Worm (Caenorhabditis elegans) whole organism, mixed stage, embryonic: ENCODE results near the gene str-263.
"Not testable (repeated sequence)": the region's sequence is repeated elsewhere in the genome, so short reads cannot be mapped to it uniquely, and the experiment has no call there.

Source experiments
- M03D4.4 ChIP-seq: sonication (generic microtip); optimal IDR thresholded peaks from 2 replicates; lab custom pipeline; 2017; ENCODE audit warnings: mild to moderate bottlenecking, missing genetic modification characterization, missing compliant biosample characterization
- bed-3 ChIP-seq: fragments of 200-800 bp; sonication (Bioruptor generic); optimal IDR thresholded peaks from 3 replicates; lab custom pipeline; 2018; ENCODE audit warnings: mild to moderate bottlenecking, missing genetic modification characterization, moderate library complexity, missing compliant biosample characterization
- blmp-1 ChIP-seq: fragments of 150-350 bp; optimal IDR thresholded peaks from 2 replicates; lab custom pipeline; 2014; ENCODE audit warnings: missing biosample characterization, missing genetic modification characterization
- ceh-39 ChIP-seq: fragments of 150-350 bp; optimal IDR thresholded peaks from 2 replicates; lab custom pipeline; 2014; ENCODE audit warnings: missing biosample characterization, missing genetic modification characterization
- ceh-83 ChIP-seq: fragments of 200-800 bp; sonication (Bioruptor generic); optimal IDR thresholded peaks from 2 replicates; lab custom pipeline; 2018; ENCODE audit warnings: mild to moderate bottlenecking, missing genetic modification characterization, missing compliant biosample characterization
- ces-1 ChIP-seq: fragments of 150-350 bp; optimal IDR thresholded peaks from 2 replicates; lab custom pipeline; 2014; ENCODE audit warnings: missing biosample characterization, missing genetic modification reagents, missing genetic modification characterization
- cnd-1 ChIP-seq: fragments of 200-800 bp; sonication (Bioruptor generic); optimal IDR thresholded peaks from 2 replicates; lab custom pipeline; 2018; ENCODE audit warnings: mild to moderate bottlenecking, missing genetic modification characterization, missing compliant biosample characterization
- drap-1 ChIP-seq: fragments of 200-800 bp; sonication (Bioruptor generic); optimal IDR thresholded peaks from 3 replicates; lab custom pipeline; 2018; ENCODE audit warnings: mild to moderate bottlenecking, missing genetic modification characterization, missing compliant biosample characterization
- elt-1 ChIP-seq: sonication (generic microtip); optimal IDR thresholded peaks from 2 replicates; lab custom pipeline; 2017; ENCODE audit warnings: missing genetic modification characterization, mild to moderate bottlenecking, missing compliant biosample characterization, antibody characterized with exemption, moderate library complexity, borderline replicate concordance; ENCODE audit not compliant: insufficient read depth
- elt-3 ChIP-seq: fragments of 150-350 bp; optimal IDR thresholded peaks from 2 replicates; lab custom pipeline; 2014; ENCODE audit warnings: missing biosample characterization, missing genetic modification characterization
- flh-1 ChIP-seq: fragments of 200-800 bp; sonication (Bioruptor generic); optimal IDR thresholded peaks from 2 replicates; lab custom pipeline; 2018; ENCODE audit warnings: mild to moderate bottlenecking, missing genetic modification characterization, moderate library complexity, missing compliant biosample characterization
- ham-2 ChIP-seq: fragments of 200-800 bp; sonication (Bioruptor generic); optimal IDR thresholded peaks from 2 replicates; lab custom pipeline; 2018; ENCODE audit warnings: mild to moderate bottlenecking, missing genetic modification characterization, missing compliant biosample characterization
- hlh-1 ChIP-seq: fragments of 150-350 bp; optimal IDR thresholded peaks from 2 replicates; lab custom pipeline; 2014; ENCODE audit warnings: missing biosample characterization, missing genetic modification reagents, missing genetic modification characterization
- lin-13 ChIP-seq: fragments of 150-350 bp; optimal IDR thresholded peaks from 2 replicates; lab custom pipeline; 2014; ENCODE audit warnings: missing biosample characterization, missing genetic modification characterization
- lsy-2 ChIP-seq: fragments of 150-350 bp; optimal IDR thresholded peaks from 2 replicates; lab custom pipeline; 2014; ENCODE audit warnings: missing biosample characterization, missing genetic modification characterization
- mab-5 ChIP-seq: fragments of 150-350 bp; optimal IDR thresholded peaks from 2 replicates; lab custom pipeline; 2014; ENCODE audit warnings: missing biosample characterization, missing genetic modification characterization
- mep-1 ChIP-seq: fragments of 150-350 bp; optimal IDR thresholded peaks from 2 replicates; lab custom pipeline; 2017; ENCODE audit warnings: missing biosample characterization, missing genetic modification reagents, missing genetic modification characterization, inconsistent platforms
- mls-2 ChIP-seq: sonication (generic microtip); optimal IDR thresholded peaks from 2 replicates; lab custom pipeline; 2016; ENCODE audit warnings: mild to moderate bottlenecking, missing genetic modification characterization, moderate library complexity, missing compliant biosample characterization
- nhr-12 ChIP-seq: fragments of 150-350 bp; optimal IDR thresholded peaks from 2 replicates; lab custom pipeline; 2014; ENCODE audit warnings: missing biosample characterization, missing genetic modification characterization
- nhr-2 ChIP-seq: fragments of 150-350 bp; optimal IDR thresholded peaks from 2 replicates; lab custom pipeline; 2014; ENCODE audit warnings: missing biosample characterization, missing genetic modification characterization
- nhr-237 ChIP-seq: fragments of 150-350 bp; optimal IDR thresholded peaks from 2 replicates; lab custom pipeline; 2014; ENCODE audit warnings: missing biosample characterization, missing genetic modification characterization
- nhr-28 ChIP-seq: fragments of 150-350 bp; optimal IDR thresholded peaks from 2 replicates; lab custom pipeline; 2014; ENCODE audit warnings: missing biosample characterization, missing genetic modification characterization
- nhr-76 ChIP-seq: sonication (generic microtip); optimal IDR thresholded peaks from 2 replicates; lab custom pipeline; 2017; ENCODE audit warnings: missing biosample characterization, missing genetic modification characterization
- pha-4 ChIP-seq: fragments of 150-350 bp; optimal IDR thresholded peaks from 2 replicates; lab custom pipeline; 2018; ENCODE audit warnings: missing biosample characterization, missing genetic modification reagents, missing genetic modification characterization
- sem-2 ChIP-seq: fragments of 200-800 bp; sonication (Bioruptor generic); optimal IDR thresholded peaks from 2 replicates; lab custom pipeline; 2018; ENCODE audit warnings: mild to moderate bottlenecking, missing genetic modification characterization, missing compliant biosample characterization
- sptf-1 ChIP-seq: sonication (generic microtip); optimal IDR thresholded peaks from 2 replicates; lab custom pipeline; 2017; ENCODE audit warnings: mild to moderate bottlenecking, missing genetic modification characterization, moderate library complexity, missing compliant biosample characterization
- tbx-8 ChIP-seq: fragments of 200-800 bp; sonication (Bioruptor generic); optimal IDR thresholded peaks from 2 replicates; lab custom pipeline; 2018; ENCODE audit warnings: mild to moderate bottlenecking, missing genetic modification characterization, moderate library complexity, missing compliant biosample characterization
- unc-120 ChIP-seq: sonication (generic microtip); optimal IDR thresholded peaks from 2 replicates; lab custom pipeline; 2017; ENCODE audit warnings: missing genetic modification characterization, missing compliant biosample characterization; ENCODE audit not compliant: poor library complexity, severe bottlenecking
- unc-39 ChIP-seq: fragments of 150-350 bp; optimal IDR thresholded peaks from 2 replicates; lab custom pipeline; 2014; ENCODE audit warnings: missing biosample characterization, missing genetic modification characterization
- unc-62 ChIP-seq: fragments of 150-350 bp; optimal IDR thresholded peaks from 2 replicates; lab custom pipeline; 2014; ENCODE audit warnings: missing biosample characterization, missing genetic modification reagents, missing genetic modification characterization
- zip-8 ChIP-seq: fragments of 150-350 bp; optimal IDR thresholded peaks from 2 replicates; lab custom pipeline; 2014; ENCODE audit warnings: missing biosample characterization, missing genetic modification characterization

Gene str-263

DNA sequence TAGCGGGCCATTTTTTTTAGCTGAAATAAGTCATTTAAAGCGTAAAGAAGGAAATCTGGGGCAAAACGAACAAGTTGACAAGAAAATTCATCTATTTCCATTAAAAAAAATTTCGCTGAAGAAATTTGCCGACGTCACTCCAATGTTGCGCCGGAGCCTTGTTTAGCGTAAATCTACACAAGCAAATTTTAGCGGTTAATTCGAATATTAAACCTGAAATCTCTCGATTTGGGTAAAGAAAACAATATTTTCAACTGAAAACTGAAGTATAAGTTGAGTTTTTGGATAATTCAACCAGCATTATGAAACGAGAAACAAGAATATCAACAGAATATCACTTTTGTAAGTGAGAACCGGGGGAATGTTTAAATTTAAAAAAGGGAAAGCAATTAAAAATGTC lies 34.6 kb upstream of the str-263 start, which contains the start of gene F28F8.9:
Gene F28F8.9, minus strand, starts transcription at position 288 of the 400 bp plus-strand sequence.
- TF ChIP-seq elt-3 (tag; lab: Kevin White, UChicago) = no peak
- TF ChIP-seq lsy-2 = peak; percentile 10
- TF ChIP-seq ces-1 (GFP tag; lab: Kevin White, UChicago) = peak; percentile 43
- no peak for TF ChIP-seq hlh-1 (tag; lab: Kevin White, UChicago)
- peak; percentile 26 for TF ChIP-seq pha-4
- TF ChIP-seq unc-120 (tag; lab: Kevin White, UChicago) = peak; percentile 21

DNA sequence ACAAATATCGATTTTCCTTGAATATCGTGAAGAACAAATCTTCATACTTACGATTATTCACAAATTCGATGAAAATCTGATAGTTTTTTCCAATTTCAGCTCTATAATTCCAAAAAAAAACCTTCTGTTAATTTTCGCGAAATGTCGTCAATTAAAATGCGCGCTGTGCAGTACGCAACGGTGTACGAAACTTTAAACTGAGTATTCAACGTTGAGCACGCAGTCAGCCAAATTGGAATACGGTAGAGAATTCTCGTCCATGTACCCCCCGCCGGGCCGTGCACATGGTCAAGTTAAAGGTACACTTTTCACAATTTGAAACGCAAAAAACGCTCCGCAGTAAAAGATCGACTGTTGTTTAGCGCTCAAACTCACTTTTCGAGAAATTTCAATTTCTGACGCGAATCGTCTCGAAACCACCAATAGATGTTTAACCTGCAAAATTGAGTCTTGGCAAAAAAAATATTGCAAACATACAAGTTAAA lies 22.8 kb upstream of the str-263 start, which contains the start of gene F28F8.7:
Gene F28F8.7, minus strand, starts transcription at position 435 of the 485 bp plus-strand sequence.
- TF ChIP-seq lsy-2 = peak; percentile 88

DNA sequence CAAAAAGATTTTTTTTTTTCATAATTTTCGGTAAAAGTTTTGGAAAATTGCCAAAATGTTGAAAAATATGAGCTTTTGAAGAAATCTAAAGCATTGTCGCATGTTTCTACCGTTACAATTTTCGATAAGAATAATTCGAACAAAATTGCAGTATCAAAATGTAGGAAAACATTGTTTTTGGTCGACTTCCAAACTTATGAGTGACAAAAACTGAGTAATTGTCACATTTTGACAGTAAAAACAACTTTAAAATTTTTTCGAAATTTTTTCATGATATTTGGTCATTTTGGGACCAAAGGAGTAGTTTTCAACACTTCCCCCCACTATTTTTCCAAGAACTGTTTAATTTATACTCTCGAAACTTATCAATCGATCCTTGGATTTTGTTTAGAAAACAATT lies 18.4 kb upstream of the str-263 start, which contains the start of gene fbxa-139:
Gene fbxa-139, minus strand, starts transcription at position 101 of the 400 bp plus-strand sequence.
- no peak for TF ChIP-seq elt-3 (tag; lab: Kevin White, UChicago)
- no peak for TF ChIP-seq hlh-1 (tag; lab: Kevin White, UChicago)
- no peak for TF ChIP-seq mls-2 (tag; lab: Kevin White, UChicago)
- TF ChIP-seq, all 35 proteins: peak for 0

DNA sequence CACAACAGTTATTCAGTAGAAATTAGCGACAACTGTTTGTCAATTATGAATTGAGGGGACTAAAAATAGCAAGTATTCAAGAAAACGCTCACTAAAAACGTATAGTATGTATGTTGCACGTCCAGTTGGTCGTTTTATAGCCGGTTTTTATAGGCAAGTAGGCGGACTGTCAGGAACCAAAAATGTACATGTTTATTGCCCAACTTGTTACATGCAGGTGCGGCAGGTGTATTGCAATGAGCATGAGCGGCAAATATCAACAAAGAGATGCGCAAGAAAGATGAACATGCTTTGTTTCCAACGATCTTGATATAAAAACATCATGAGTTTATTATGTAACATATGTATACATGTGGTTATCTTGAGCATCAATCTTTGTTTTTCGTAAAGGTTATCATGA lies 13.2 kb upstream of the str-263 start, which contains the start of gene B0391.14:
Gene B0391.14, minus strand, starts transcription at position 101 of the 400 bp plus-strand sequence.
- TF ChIP-seq hlh-1 (tag; lab: Kevin White, UChicago); nhr-2; pha-4: not testable (repeated sequence)
- TF ChIP-seq, all 35 proteins: peak for 0; not testable (repeated sequence) for 35

DNA sequence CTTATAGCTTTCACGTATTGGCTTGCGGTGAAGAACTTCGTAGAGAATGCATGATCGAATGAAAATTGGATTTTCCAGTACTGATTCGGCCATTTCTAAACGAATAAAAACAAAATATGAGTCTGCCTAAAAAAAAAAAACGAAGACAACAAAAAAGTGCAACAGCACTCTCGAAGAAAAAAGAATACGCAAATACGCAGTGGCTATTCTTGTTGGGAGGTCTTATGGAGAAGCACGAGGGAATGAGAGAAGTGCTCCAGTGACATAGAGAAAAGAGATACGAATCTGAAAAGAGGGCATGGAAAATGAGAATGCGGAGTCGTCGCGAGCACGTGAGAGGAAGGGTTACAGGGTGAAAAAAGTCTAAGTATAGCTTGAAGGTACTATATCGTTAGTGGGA lies 10.7 kb upstream of the str-263 start, which contains the start of gene fbxa-152:
Gene fbxa-152, minus strand, starts transcription at position 101 of the 400 bp plus-strand sequence.
- no peak for TF ChIP-seq unc-62 (GFP tag; lab: Kevin White, UChicago)
- TF ChIP-seq hlh-1 (tag; lab: Kevin White, UChicago) = no peak
- TF ChIP-seq lsy-2 = no peak
- TF ChIP-seq, all 35 proteins: peak for 0

DNA sequence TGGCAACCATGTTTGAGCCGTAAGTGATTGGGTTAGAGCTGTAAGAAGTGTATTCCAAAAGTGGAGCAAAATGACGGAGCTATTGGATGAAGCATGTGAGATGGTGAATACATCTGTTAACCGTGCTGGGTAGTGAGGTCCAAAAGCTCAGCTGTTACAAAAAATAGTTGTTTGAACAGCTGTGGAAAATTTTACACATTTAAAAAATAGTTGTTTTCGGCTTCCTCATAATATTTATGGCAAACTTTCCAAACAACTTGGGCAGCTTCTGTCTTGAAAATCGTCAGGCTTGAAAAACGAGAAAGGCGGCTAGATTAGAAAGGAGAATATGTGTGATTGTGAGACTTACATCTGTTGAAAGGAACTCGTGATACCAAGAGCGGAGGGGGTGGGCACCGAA lies 7.9 kb upstream of the str-263 start, which contains the start of gene fbxa-154:
Gene fbxa-154, minus strand, starts transcription at position 101 of the 400 bp plus-strand sequence.
- no peak for TF ChIP-seq ceh-83 (GFP tag; lab: Kevin White, UChicago)
- no peak for TF ChIP-seq mab-5 (tag; lab: Kevin White, UChicago)
- no peak for TF ChIP-seq ham-2
- TF ChIP-seq ces-1 (GFP tag; lab: Kevin White, UChicago) = no peak
- no peak for TF ChIP-seq ceh-39 (tag; lab: Kevin White, UChicago)
- no peak for TF ChIP-seq nhr-12 (tag; lab: Kevin White, UChicago)
- no peak for TF ChIP-seq tbx-8
- no peak for TF ChIP-seq lsy-2
- no peak for TF ChIP-seq sptf-1 (tag; lab: Kevin White, UChicago)
- no peak for TF ChIP-seq blmp-1 (tag; lab: Kevin White, UChicago)
- no peak for TF ChIP-seq drap-1 (GFP tag; lab: Kevin White, UChicago)
- no peak for TF ChIP-seq unc-120 (tag; lab: Kevin White, UChicago)
- no peak for TF ChIP-seq elt-3 (tag; lab: Kevin White, UChicago)
- no peak for TF ChIP-seq nhr-2
- TF ChIP-seq mls-2 (tag; lab: Kevin White, UChicago) = no peak
- no peak for TF ChIP-seq flh-1
- TF ChIP-seq nhr-237 (tag; lab: Kevin White, UChicago) = no peak
- no peak for TF ChIP-seq pha-4

DNA sequence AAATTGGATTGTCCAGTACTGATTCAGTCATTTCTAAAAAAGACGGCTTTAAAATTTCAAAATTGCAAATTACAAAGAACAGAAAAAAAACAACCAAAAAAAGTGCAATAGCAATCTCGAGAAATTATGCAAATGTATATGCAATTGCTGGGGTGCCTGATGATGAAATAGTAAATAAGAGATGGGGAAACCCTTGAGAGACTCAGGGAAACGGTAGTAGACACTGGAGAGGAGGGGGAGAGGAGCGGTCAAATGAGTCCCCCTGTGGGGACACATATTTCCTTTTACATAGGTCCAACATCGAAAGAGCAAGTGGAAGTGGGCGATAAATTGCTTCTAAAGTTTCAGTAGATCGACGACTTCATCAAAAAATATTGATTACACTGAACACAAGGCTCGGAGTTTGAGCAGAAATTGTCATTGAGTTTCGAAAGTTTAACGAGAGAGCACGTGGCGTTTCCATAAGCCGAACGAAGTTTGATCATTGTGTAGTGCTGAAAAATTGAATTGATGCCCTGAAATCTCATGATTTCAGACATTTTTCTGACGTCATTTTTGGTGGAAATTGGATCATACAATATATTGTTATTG lies 2.5 kb upstream of the str-263 start, which contains the start of the genes fbxa-153 and str-12:
Gene fbxa-153, minus strand, starts transcription at position 35 of the 591 bp plus-strand sequence.
Gene str-12, plus strand, starts transcription at position 541 of the 591 bp plus-strand sequence.
- TF ChIP-seq unc-39 (tag; lab: Kevin White, UChicago) (no peak), cnd-1 (tag; lab: Kevin White, UChicago) (peak; percentile 52), mls-2 (tag; lab: Kevin White, UChicago) (peak; percentile 44), nhr-76 (tag; lab: Kevin White, UChicago) (no peak), blmp-1 (tag; lab: Kevin White, UChicago) (no peak), lin-13 (tag; lab: Kevin White, UChicago) (no peak), bed-3 (GFP tag; lab: Kevin White, UChicago) (no peak), ces-1 (GFP tag; lab: Kevin White, UChicago) (peak; percentile 79), tbx-8 (no peak), hlh-1 (tag; lab: Kevin White, UChicago) (no peak), drap-1 (GFP tag; lab: Kevin White, UChicago) (peak; percentile 62), nhr-2 (peak; percentile 29), ceh-39 (tag; lab: Kevin White, UChicago) (peak; percentile 48), M03D4.4 (tag; lab: Kevin White, UChicago) (peak; percentile 7), ham-2 (peak; percentile 17), mep-1 (tag; lab: Kevin White, UChicago) (peak; percentile 85), elt-1 (tag; lab: Kevin White, UChicago) (no peak), pha-4 (peak; percentile 45), flh-1 (no peak), unc-120 (tag; lab: Kevin White, UChicago) (no peak), zip-8 (peak; percentile 20), sem-2 (no peak), nhr-28 (tag; lab: Kevin White, UChicago) (no peak), unc-62 (GFP tag; lab: Kevin White, UChicago) (no peak), lsy-2 (no peak), sptf-1 (tag; lab: Kevin White, UChicago) (no peak), nhr-237 (tag; lab: Kevin White, UChicago) (no peak), elt-3 (tag; lab: Kevin White, UChicago) (no peak)
